Fruit fly (Drosophila melanogaster) whole organism, embryonic: ENCODE results near the gene CG1532.

Experiments
- Asciz ChIP-seq: fragments of 200-800 bp; sonication (Bioruptor generic); optimal IDR thresholded peaks from 2 replicates; lab custom pipeline; 2017; ENCODE audit warnings: missing biosample characterization, mild to moderate bottlenecking, missing genetic modification characterization, missing genetic modification reagents
- BtbVII ChIP-seq: fragments of 200-800 bp; sonication (Bioruptor generic); optimal IDR thresholded peaks from 3 replicates; lab custom pipeline; 2017; ENCODE audit warnings: missing biosample characterization, mild to moderate bottlenecking, missing genetic modification characterization
- CG10209 ChIP-seq: fragments of 200-800 bp; sonication (Bioruptor generic); optimal IDR thresholded peaks from 3 replicates; lab custom pipeline; 2017; ENCODE audit warnings: missing biosample characterization, mild to moderate bottlenecking, missing genetic modification characterization, missing genetic modification reagents
- CG10565 ChIP-seq: fragments of 200-800 bp; sonication (Bioruptor generic); optimal IDR thresholded peaks from 3 replicates; lab custom pipeline; 2016; ENCODE audit warnings: missing biosample characterization, mild to moderate bottlenecking, missing genetic modification characterization
- CG12942 ChIP-seq: fragments of 200-800 bp; sonication (Bioruptor generic); optimal IDR thresholded peaks from 3 replicates; lab custom pipeline; 2016; ENCODE audit warnings: missing biosample characterization, missing genetic modification characterization
- CG13775 ChIP-seq: fragments of 200-800 bp; sonication (Bioruptor generic); optimal IDR thresholded peaks from 3 replicates; lab custom pipeline; 2017; ENCODE audit warnings: missing biosample characterization, mild to moderate bottlenecking, missing genetic modification characterization
- CG15269 ChIP-seq: fragments of 200-800 bp; sonication (Bioruptor generic); optimal IDR thresholded peaks from 2 replicates; lab custom pipeline; 2018; ENCODE audit warnings: missing biosample characterization, mild to moderate bottlenecking, missing genetic modification characterization, moderate library complexity
- CG17802 ChIP-seq: fragments of 200-800 bp; sonication (Bioruptor generic); optimal IDR thresholded peaks from 2 replicates; lab custom pipeline; 2018; ENCODE audit warnings: missing biosample characterization, mild to moderate bottlenecking, missing genetic modification characterization, moderate library complexity
- CG18011 ChIP-seq: fragments of 200-800 bp; sonication (Bioruptor generic); optimal IDR thresholded peaks from 2 replicates; lab custom pipeline; 2017; ENCODE audit warnings: missing biosample characterization, missing genetic modification characterization, mild to moderate bottlenecking, moderate library complexity, missing genotype
- CG18599 ChIP-seq: fragments of 200-800 bp; sonication (Bioruptor generic); optimal IDR thresholded peaks from 3 replicates; lab custom pipeline; 2017; ENCODE audit warnings: missing biosample characterization, missing genetic modification characterization, mild to moderate bottlenecking, moderate library complexity, missing genetic modification reagents
- CG2712 ChIP-seq: fragments of 200-800 bp; optimal IDR thresholded peaks from 3 replicates; lab custom pipeline; 2019; ENCODE audit warnings: missing biosample characterization, mild to moderate bottlenecking, missing genetic modification characterization, moderate library complexity
- CG2889 ChIP-seq: fragments of 200-800 bp; sonication (Bioruptor generic); IDR thresholded peaks from 3 replicates; pipeline ENCODE4 v1.3.6; 2022; ENCODE audit warnings: missing biosample characterization, missing genetic modification characterization
- CG4404 ChIP-seq: fragments of 200-800 bp; sonication (Bioruptor generic); IDR thresholded peaks from 2 replicates; pipeline ENCODE4 v1.3.6; 2022; ENCODE audit warnings: missing biosample characterization, missing genetic modification characterization
- CG4730 ChIP-seq: fragments of 200-800 bp; sonication (Bioruptor generic); IDR thresholded peaks from 2 replicates; pipeline ENCODE4 v1.3.6; 2022; ENCODE audit warnings: missing biosample characterization, missing genetic modification characterization
- CG5245 ChIP-seq: fragments of 200-800 bp; sonication (Bioruptor generic); optimal IDR thresholded peaks from 3 replicates; lab custom pipeline; 2016; ENCODE audit warnings: missing biosample characterization, missing genetic modification characterization
- CG7271 ChIP-seq: fragments of 200-800 bp; sonication (Bioruptor generic); optimal IDR thresholded peaks from 2 replicates; lab custom pipeline; 2018; ENCODE audit warnings: missing biosample characterization, mild to moderate bottlenecking, missing genetic modification characterization, moderate library complexity
- CG7357 ChIP-seq: fragments of 200-800 bp; sonication (Bioruptor generic); IDR thresholded peaks from 3 replicates; pipeline ENCODE4 v1.3.6; 2022; ENCODE audit warnings: missing biosample characterization, missing genetic modification characterization
- CG7839 ChIP-seq: fragments of 200-800 bp; sonication (Bioruptor generic); optimal IDR thresholded peaks from 3 replicates; lab custom pipeline; 2018; ENCODE audit warnings: missing biosample characterization, mild to moderate bottlenecking, missing genetic modification characterization, moderate library complexity
- CG8359 ChIP-seq: fragments of 200-800 bp; sonication (Bioruptor generic); optimal IDR thresholded peaks from 2 replicates; lab custom pipeline; 2017; ENCODE audit warnings: missing biosample characterization, mild to moderate bottlenecking, missing genetic modification characterization, borderline replicate concordance
- CG8765 ChIP-seq: fragments of 200-800 bp; sonication (Bioruptor generic); IDR thresholded peaks from 2 replicates; pipeline ENCODE4 v1.3.6; 2022; ENCODE audit warnings: missing biosample characterization, missing genetic modification characterization
- CG9817 ChIP-seq: fragments of 200-800 bp; sonication (Bioruptor generic); optimal IDR thresholded peaks from 2 replicates; lab custom pipeline; 2018; ENCODE audit warnings: missing biosample characterization, mild to moderate bottlenecking, missing genetic modification characterization, moderate library complexity
- Camta ChIP-seq: fragments of 200-800 bp; sonication (Bioruptor generic); optimal IDR thresholded peaks from 2 replicates; lab custom pipeline; 2016; ENCODE audit warnings: missing biosample characterization, missing genetic modification characterization
- D19A ChIP-seq: fragments of 200-800 bp; optimal IDR thresholded peaks from 3 replicates; lab custom pipeline; 2019; ENCODE audit warnings: missing biosample characterization, mild to moderate bottlenecking, missing genetic modification characterization, moderate library complexity
- Dfd ChIP-seq, 2 experiments: fragments of >200 bp; optimal IDR thresholded peaks; 2 replicates each; lab custom pipeline; 2017; ENCODE audit warnings: missing biosample characterization in 2 of 2, missing genetic modification characterization in 2 of 2
- Fer2 ChIP-seq: fragments of 200-800 bp; sonication (Bioruptor generic); optimal IDR thresholded peaks from 2 replicates; lab custom pipeline; 2018; ENCODE audit warnings: missing biosample characterization, mild to moderate bottlenecking, missing genetic modification characterization, moderate library complexity
- Gsc ChIP-seq: fragments of 200-800 bp; sonication (Bioruptor generic); IDR thresholded peaks from 2 replicates; pipeline ENCODE4 v1.3.6; 2022; ENCODE audit warnings: missing biosample characterization, missing genetic modification characterization
- H2.0 ChIP-seq: fragments of 200-800 bp; sonication (Bioruptor generic); IDR thresholded peaks from 2 replicates; pipeline ENCODE4 v1.3.6; 2022; ENCODE audit warnings: missing biosample characterization, missing genetic modification characterization
- Hey ChIP-seq: fragments of 200-800 bp; sonication (Bioruptor generic); optimal IDR thresholded peaks from 3 replicates; lab custom pipeline; 2018; ENCODE audit warnings: missing biosample characterization, mild to moderate bottlenecking, missing genetic modification characterization
- HmgZ ChIP-seq: fragments of 200-800 bp; sonication (Bioruptor generic); optimal IDR thresholded peaks from 2 replicates; lab custom pipeline; 2018; ENCODE audit warnings: missing biosample characterization, mild to moderate bottlenecking, missing genetic modification characterization
- MESR4 ChIP-seq: fragments of 200-800 bp; sonication (Bioruptor generic); optimal IDR thresholded peaks from 2 replicates; lab custom pipeline; 2018; ENCODE audit warnings: missing biosample characterization, mild to moderate bottlenecking, missing genetic modification characterization, moderate library complexity
- Max ChIP-seq: fragments of 200-800 bp; sonication (Bioruptor generic); optimal IDR thresholded peaks from 2 replicates; lab custom pipeline; 2016; ENCODE audit warnings: missing biosample characterization, mild to moderate bottlenecking, missing genetic modification characterization
- Nf-YB ChIP-seq: fragments of 200-800 bp; sonication (Bioruptor generic); optimal IDR thresholded peaks from 3 replicates; lab custom pipeline; 2019; ENCODE audit warnings: missing biosample characterization, mild to moderate bottlenecking, missing genetic modification characterization, moderate library complexity
- Six4 ChIP-seq: fragments of 200-800 bp; sonication (Bioruptor generic); optimal IDR thresholded peaks from 2 replicates; lab custom pipeline; 2016; ENCODE audit warnings: missing biosample characterization, missing genetic modification characterization
- Xbp1 ChIP-seq: fragments of 200-800 bp; sonication (Bioruptor generic); optimal IDR thresholded peaks from 3 replicates; lab custom pipeline; 2016; ENCODE audit warnings: missing biosample characterization, mild to moderate bottlenecking, missing genetic modification characterization
- ap ChIP-seq: fragments of 200-800 bp; sonication (Bioruptor generic); IDR thresholded peaks from 2 replicates; pipeline ENCODE4 v1.3.6; 2022; ENCODE audit warnings: missing biosample characterization, missing genetic modification characterization
- ara ChIP-seq: fragments of 200-800 bp; sonication (Bioruptor generic); IDR thresholded peaks from 2 replicates; pipeline ENCODE4 v1.3.6; 2022; ENCODE audit warnings: missing biosample characterization, missing genetic modification characterization
- bsh ChIP-seq, 2 experiments: fragments of 200-800 bp; sonication (Bioruptor generic); optimal IDR thresholded peaks; 2 replicates each; lab custom pipeline; 2017 to 2018; ENCODE audit warnings: mild to moderate bottlenecking in 2 of 2, missing biosample characterization in 2 of 2, missing genetic modification characterization in 2 of 2, moderate library complexity in 1 of 2
- chinmo ChIP-seq: fragments of 200-800 bp; sonication (Bioruptor generic); IDR thresholded peaks from 4 replicates; pipeline ENCODE4 v1.3.6; 2022; ENCODE audit warnings: missing biosample characterization, missing genetic modification characterization; ENCODE audit not compliant: partially characterized antibody
- cwo ChIP-seq: fragments of 200-800 bp; sonication (Bioruptor generic); optimal IDR thresholded peaks from 3 replicates; lab custom pipeline; 2017; ENCODE audit warnings: missing biosample characterization, missing genetic modification characterization, mild to moderate bottlenecking, moderate library complexity, missing genetic modification reagents
- dan ChIP-seq: fragments of 200-800 bp; sonication (Bioruptor generic); IDR thresholded peaks from 2 replicates; pipeline ENCODE4 v1.3.6; 2022; ENCODE audit warnings: missing biosample characterization, missing genetic modification characterization
- dati ChIP-seq: fragments of 200-800 bp; sonication (Bioruptor generic); IDR thresholded peaks from 2 replicates; pipeline ENCODE4 v1.3.6; 2022; ENCODE audit warnings: missing biosample characterization, missing genetic modification characterization
- dimm ChIP-seq: fragments of 200-800 bp; sonication (Bioruptor generic); IDR thresholded peaks from 2 replicates; pipeline ENCODE4 v1.3.6; 2022; ENCODE audit warnings: missing biosample characterization, missing genetic modification characterization
- fd102C ChIP-seq: fragments of 200-800 bp; sonication (Bioruptor generic); optimal IDR thresholded peaks from 2 replicates; lab custom pipeline; 2018; ENCODE audit warnings: missing biosample characterization, mild to moderate bottlenecking, missing genetic modification characterization, moderate library complexity
- ftz-f1 ChIP-seq: fragments of 200-800 bp; sonication (Bioruptor generic); optimal IDR thresholded peaks from 2 replicates; lab custom pipeline; 2016; ENCODE audit warnings: missing biosample characterization, missing genetic modification characterization
- jumu ChIP-seq: fragments of 200-800 bp; sonication (Bioruptor generic); optimal IDR thresholded peaks from 3 replicates; lab custom pipeline; 2016; ENCODE audit warnings: missing biosample characterization, missing genetic modification characterization
- kni ChIP-seq: fragments of 200-800 bp; sonication (Bioruptor generic); optimal IDR thresholded peaks from 3 replicates; lab custom pipeline; 2017; ENCODE audit warnings: mild to moderate bottlenecking, missing biosample characterization, missing genetic modification reagents, missing genetic modification characterization
- sug ChIP-seq: fragments of 200-800 bp; optimal IDR thresholded peaks from 2 replicates; lab custom pipeline; 2019; ENCODE audit warnings: missing biosample characterization, mild to moderate bottlenecking, missing genetic modification characterization, moderate library complexity
- tgo ChIP-seq: fragments of 200-800 bp; sonication (Bioruptor generic); IDR thresholded peaks from 3 replicates; pipeline ENCODE4 v1.3.6; 2022; ENCODE audit warnings: missing biosample characterization, missing genetic modification characterization
- toy ChIP-seq: fragments of 200-800 bp; sonication (Bioruptor generic); IDR thresholded peaks from 2 replicates; pipeline ENCODE4 v1.3.6; 2022; ENCODE audit warnings: missing biosample characterization, missing genetic modification characterization
- trh ChIP-seq: fragments of 200-800 bp; sonication (Bioruptor generic); optimal IDR thresholded peaks from 2 replicates; lab custom pipeline; 2016; ENCODE audit warnings: missing biosample characterization, missing genetic modification characterization

The CG1532 gene

dm6 chrX:21027929-21028575, at the start of gene CG1532 (continued):
- TF ChIP-seq dati (GFP tag; lab: Robert Waterston, UW) (no peak), CG17802 (tag; lab: Kevin White, UChicago) (no peak), ara (no peak), HmgZ (tag; lab: Kevin White, UChicago) (peak; percentile 51), CG10209 (GFP tag; lab: Kevin White, UChicago) (no peak), cwo (GFP tag; lab: Kevin White, UChicago) (peak; percentile 75), Camta (GFP tag; lab: Kevin White, UChicago) (no peak), CG8765 (GFP tag; lab: Robert Waterston, UW) (no peak), Fer2 (tag; lab: Kevin White, UChicago) (no peak), chinmo (GFP tag; lab: Robert Waterston, UW) (0 out of 4 replicates have a peak, but pooled peaks have one; percentile 58), CG9817 (tag; lab: Kevin White, UChicago) (no peak), Six4 (GFP tag; lab: Kevin White, UChicago) (peak; percentile 20), CG4730 (GFP tag; lab: Robert Waterston, UW) (no peak), dimm (GFP tag; lab: Robert Waterston, UW) (no peak), CG5245 (GFP tag; lab: Kevin White, UChicago) (no peak), Dfd (GFP tag; optimal IDR thresholded peaks at IDR 0.05; lab: Kevin White, UChicago) (no peak), D19A (peak; percentile 8), CG18599 (no peak), jumu (peak; percentile 4), dan (GFP tag; lab: Robert Waterston, UW) (no peak), CG12942 (GFP tag; lab: Kevin White, UChicago) (no peak), Nf-YB (GFP tag; lab: Kevin White, UChicago) (no peak), CG15269 (tag; lab: Kevin White, UChicago) (no peak), sug (tag; lab: Kevin White, UChicago) (peak; percentile 54), Asciz (GFP tag; lab: Kevin White, UChicago) (no peak), H2.0 (GFP tag; lab: Robert Waterston, UW) (no peak), CG4404 (GFP tag; lab: Robert Waterston, UW) (no peak), CG7271 (tag; lab: Kevin White, UChicago) (no peak), fd102C (GFP tag; lab: Kevin White, UChicago) (no peak), ftz-f1 (GFP tag; lab: Kevin White, UChicago) (peak; percentile 55), CG8359 (GFP tag; lab: Kevin White, UChicago) (no peak), CG18011 (GFP tag; lab: Kevin White, UChicago) (no peak), toy (no peak), Hey (tag; lab: Kevin White, UChicago) (no peak), CG10565 (GFP tag; lab: Kevin White, UChicago) (no peak), CG2712 (tag; lab: Kevin White, UChicago) (peak; percentile 9), MESR4 (peak; percentile 48), CG13775 (GFP tag; lab: Kevin White, UChicago) (no peak), Xbp1 (no peak), trh (GFP tag; lab: Kevin White, UChicago) (no peak), BtbVII (GFP tag; lab: Kevin White, UChicago) (no peak), CG7839 (tag; lab: Kevin White, UChicago) (no peak), CG2889 (GFP tag; lab: Robert Waterston, UW) (no peak), tgo (GFP tag; lab: Robert Waterston, UW) (no peak), kni (GFP tag; lab: Kevin White, UChicago) (no peak), Gsc (GFP tag; lab: Robert Waterston, UW) (no peak), CG7357 (no peak), ap (GFP tag; lab: Robert Waterston, UW) (no peak), Max (no peak), bsh (GFP tag; optimal IDR thresholded peaks at IDR 0.05; lab: Kevin White, UChicago) (no peak)
